Worm (Caenorhabditis elegans): Measurements from ENCODE around the gene prx-2.
A peak's percentile ranks its signal among the peaks of the same experiment; 100 is the strongest.

prx-2 gene

ce11 chrIV:11692071-11692673 lies 48.2 kb downstream of the prx-2 start:
- peak; percentile 71 for TF ChIP-seq nhr-21 (tag; optimal IDR thresholded peaks at IDR 0.05)
- no peak for TF ChIP-seq unc-39 (tag; optimal IDR thresholded peaks at IDR 0.05)
- TF ChIP-seq ztf-11 (tag; optimal IDR thresholded peaks at IDR 0.05) = no peak
- no peak for TF ChIP-seq nhr-77 (tag; optimal IDR thresholded peaks at IDR 0.05)
- TF ChIP-seq skn-1 (tag; optimal IDR thresholded peaks at IDR 0.05) = no peak
- no peak for TF ChIP-seq dmd-4 (tag; optimal IDR thresholded peaks at IDR 0.05)
- peak; percentile 78 for TF ChIP-seq lin-13 (GFP tag; optimal IDR thresholded peaks at IDR 0.05)
- TF ChIP-seq ceh-82 (tag; optimal IDR thresholded peaks at IDR 0.05) = no peak
- TF ChIP-seq mdl-1 (tag; optimal IDR thresholded peaks at IDR 0.05) = peak in 1 of 2 experiments; percentile 69
- peak; percentile 45 for TF ChIP-seq egl-27 (tag; optimal IDR thresholded peaks at IDR 0.05)
- TF ChIP-seq ama-1 (optimal IDR thresholded peaks at IDR 0.05) = no peak
- TF ChIP-seq F13H6.1 (tag; optimal IDR thresholded peaks at IDR 0.05) = peak; percentile 90
- TF ChIP-seq elt-1 (tag; optimal IDR thresholded peaks at IDR 0.05) = no peak
- TF ChIP-seq nhr-25 (tag; optimal IDR thresholded peaks at IDR 0.05) = peak; percentile 77
- TF ChIP-seq lsy-2 (tag; optimal IDR thresholded peaks at IDR 0.05) = peak; percentile 41 to 73
- TF ChIP-seq sma-9 (GFP tag; optimal IDR thresholded peaks at IDR 0.05) = peak; percentile 66
- no peak for TF ChIP-seq sma-9 (tag; optimal IDR thresholded peaks at IDR 0.05)
- no peak for TF ChIP-seq R02D3.7 (tag; optimal IDR thresholded peaks at IDR 0.05)
- no peak for TF ChIP-seq nhr-11 (tag; optimal IDR thresholded peaks at IDR 0.05)
- no peak for TF ChIP-seq alr-1 (tag; optimal IDR thresholded peaks at IDR 0.05)
- TF ChIP-seq nhr-10 (tag; optimal IDR thresholded peaks at IDR 0.05) = no peak
- peak; percentile 15 for TF ChIP-seq nhr-6 (tag; optimal IDR thresholded peaks at IDR 0.05)
- no peak for TF ChIP-seq peb-1 (tag; optimal IDR thresholded peaks at IDR 0.05)
- TF ChIP-seq lin-11 (tag; optimal IDR thresholded peaks at IDR 0.05) = peak; percentile 48
- peak; percentile 87 for TF ChIP-seq fos-1 (tag; optimal IDR thresholded peaks at IDR 0.05)
- no peak for TF ChIP-seq nhr-23 (tag; optimal IDR thresholded peaks at IDR 0.05)
- TF ChIP-seq zag-1 (tag; optimal IDR thresholded peaks at IDR 0.05) = no peak
- no peak for TF ChIP-seq mbf-1 (tag; optimal IDR thresholded peaks at IDR 0.05)
- TF ChIP-seq nhr-237 (tag; optimal IDR thresholded peaks at IDR 0.05) = no peak
- TF ChIP-seq mab-5 (tag; optimal IDR thresholded peaks at IDR 0.05) = peak; percentile 31
- peak; percentile 51 for TF ChIP-seq sem-4 (tag; optimal IDR thresholded peaks at IDR 0.05)
- peak; percentile 85 for TF ChIP-seq crh-2 (tag; optimal IDR thresholded peaks at IDR 0.05)
- peak; percentile 81 for TF ChIP-seq blmp-1 (tag; optimal IDR thresholded peaks at IDR 0.05; ENCODE audit: insufficient read depth)
- TF ChIP-seq nhr-129 (tag; optimal IDR thresholded peaks at IDR 0.05) = peak; percentile 90
- TF ChIP-seq aly-2 (tag; optimal IDR thresholded peaks at IDR 0.05) = no peak
- TF ChIP-seq Y55F3AM.14 (GFP tag; optimal IDR thresholded peaks at IDR 0.05) = peak; percentile 85
- TF ChIP-seq gmeb-1 (tag; optimal IDR thresholded peaks at IDR 0.05) = peak; percentile 71
- TF ChIP-seq sma-3 (GFP tag; optimal IDR thresholded peaks at IDR 0.05) = peak; percentile 80
- no peak for TF ChIP-seq lin-39 (tag; optimal IDR thresholded peaks at IDR 0.05)
- TF ChIP-seq unc-55 (GFP tag; optimal IDR thresholded peaks at IDR 0.05) = no peak
- no peak for TF ChIP-seq ztf-1 (GFP tag; conservative IDR thresholded peaks at IDR 0.05)
- no peak for TF ChIP-seq unc-62 (GFP tag; optimal IDR thresholded peaks at IDR 0.05)
- TF ChIP-seq C34F6.9 (tag; optimal IDR thresholded peaks at IDR 0.05) = peak; percentile 76
- no peak for TF ChIP-seq elt-3 (tag; optimal IDR thresholded peaks at IDR 0.05)
- TF ChIP-seq snpc-4 (tag; optimal IDR thresholded peaks at IDR 0.05) = peak; percentile 25
- TF ChIP-seq ceh-16 (tag; optimal IDR thresholded peaks at IDR 0.05) = peak; percentile 42
- peak; percentile 27 for TF ChIP-seq ztf-4 (tag; optimal IDR thresholded peaks at IDR 0.05)
- TF ChIP-seq nhr-12 (tag; optimal IDR thresholded peaks at IDR 0.05) = no peak
- no peak for TF ChIP-seq ZK546.5 (tag; optimal IDR thresholded peaks at IDR 0.05)
